Worm (Caenorhabditis elegans): ENCODE data around the gene dtmk-1.

Gene dtmk-1

ce11 chrII:9937611-9938010, 29.3 kb downstream of the dtmk-1 start:
- TF ChIP-seq hlh-11 (tag; optimal IDR thresholded peaks at IDR 0.05): peak; percentile 94
- peak in 1 of 2 experiments; percentile 53 for TF ChIP-seq hif-1 (tag; optimal IDR thresholded peaks at IDR 0.05)
- no peak for TF ChIP-seq Y5F2A.4 (GFP tag; optimal IDR thresholded peaks at IDR 0.05)
- peak; percentile 64 for TF ChIP-seq dpl-1 (GFP tag; optimal IDR thresholded peaks at IDR 0.05)
- TF ChIP-seq zip-2 (tag; optimal IDR thresholded peaks at IDR 0.05): peak; percentile 8
- 0 out of 2 replicates have a peak, but pooled peaks have one; percentile 28 for TF ChIP-seq lin-38 (GFP tag; IDR thresholded peaks at IDR 0.05)
- no peak for TF ChIP-seq aly-2 (tag; optimal IDR thresholded peaks at IDR 0.05)
- TF ChIP-seq lim-7 (GFP tag; IDR thresholded peaks at IDR 0.05): no peak
- TF ChIP-seq nhr-111 (GFP tag; optimal IDR thresholded peaks at IDR 0.05): no peak
- peak; percentile 73 for TF ChIP-seq nhr-102 (tag; optimal IDR thresholded peaks at IDR 0.05)
- peak; percentile 91 for TF ChIP-seq cey-2 (tag; optimal IDR thresholded peaks at IDR 0.05; ENCODE audit: borderline replicate concordance, insufficient read depth)
- TF ChIP-seq nhr-77 (tag; optimal IDR thresholded peaks at IDR 0.05): peak; percentile 65
- TF ChIP-seq unc-130 (GFP tag; optimal IDR thresholded peaks at IDR 0.05): peak; percentile 13
- peak; percentile 93 for TF ChIP-seq dmd-6 (GFP tag; IDR thresholded peaks at IDR 0.05)
- TF ChIP-seq ceh-28 (tag; optimal IDR thresholded peaks at IDR 0.05): no peak
- no peak for TF ChIP-seq Y48G9A.11 (GFP tag; IDR thresholded peaks at IDR 0.05)
- no peak for TF ChIP-seq dmd-8 (GFP tag; IDR thresholded peaks at IDR 0.05)
- peak; percentile 99 for TF ChIP-seq nhr-11 (tag; optimal IDR thresholded peaks at IDR 0.05)
- TF ChIP-seq zfp-2 (tag; optimal IDR thresholded peaks at IDR 0.05): no peak
- TF ChIP-seq lin-13 (GFP tag; optimal IDR thresholded peaks at IDR 0.05): peak; percentile 75
- no peak for TF ChIP-seq nhr-237 (tag; optimal IDR thresholded peaks at IDR 0.05)
- TF ChIP-seq arid-1 (GFP tag; conservative IDR thresholded peaks at IDR 0.05): 0 out of 2 replicates have a peak, but pooled peaks have one; percentile 24
- no peak for TF ChIP-seq ceh-32 (tag; optimal IDR thresholded peaks at IDR 0.05; ENCODE audit: poor library complexity)
- peak; percentile 99 for TF ChIP-seq aha-1 (tag)
- TF ChIP-seq rbr-2 (tag; optimal IDR thresholded peaks at IDR 0.05): no peak
- TF ChIP-seq duxl-1 (tag; optimal IDR thresholded peaks at IDR 0.05; ENCODE audit: poor library complexity): no peak
- peak; percentile 41 to 91 for TF ChIP-seq mdl-1 (tag; optimal IDR thresholded peaks at IDR 0.05)
- TF ChIP-seq ama-1 (optimal IDR thresholded peaks at IDR 0.05): peak; percentile 90
- TF ChIP-seq zip-11 (GFP tag; IDR thresholded peaks at IDR 0.05): no peak
- TF ChIP-seq spr-1 (tag; optimal IDR thresholded peaks at IDR 0.05): peak; percentile 47
- peak; percentile 7 for TF ChIP-seq nhr-25 (tag; optimal IDR thresholded peaks at IDR 0.05; ENCODE audit: borderline replicate concordance, insufficient read depth)
- peak; percentile 21; the same call in 1 of the 2 replicates for TF ChIP-seq ceh-20 (GFP tag; IDR thresholded peaks at IDR 0.05)
- peak; percentile 27 for TF ChIP-seq ztf-7 (tag; optimal IDR thresholded peaks at IDR 0.05)
- no peak for TF ChIP-seq ZK546.5 (tag; optimal IDR thresholded peaks at IDR 0.05)
- TF ChIP-seq ceh-82 (tag; optimal IDR thresholded peaks at IDR 0.05): no peak
- peak; percentile 90 for TF ChIP-seq nhr-28 (tag; optimal IDR thresholded peaks at IDR 0.05)
- TF ChIP-seq T26A8.4 (GFP tag; IDR thresholded peaks at IDR 0.05): peak; percentile 30; the same call in 1 of the 2 replicates
- TF ChIP-seq lir-3 (tag; optimal IDR thresholded peaks at IDR 0.05): no peak
- TF ChIP-seq dve-1 (tag; optimal IDR thresholded peaks at IDR 0.05; ENCODE audit: insufficient read depth): peak; percentile 92
- TF ChIP-seq T20F7.1 (GFP tag; optimal IDR thresholded peaks at IDR 0.05): peak; percentile 76
- no peak for TF ChIP-seq R02D3.7 (tag; optimal IDR thresholded peaks at IDR 0.05)
- TF ChIP-seq php-3 (GFP tag; IDR thresholded peaks at IDR 0.05): peak; percentile 46; the same call in 1 of the 2 replicates
- TF ChIP-seq mxl-3 (GFP tag; optimal IDR thresholded peaks at IDR 0.05): peak; percentile 100
- TF ChIP-seq tra-1 (GFP tag; IDR thresholded peaks at IDR 0.05): peak; percentile 84
- TF ChIP-seq lin-15B (tag; optimal IDR thresholded peaks at IDR 0.05): no peak
- TF ChIP-seq nhr-48 (tag; optimal IDR thresholded peaks at IDR 0.05): peak; percentile 91
- TF ChIP-seq mxl-2 (GFP tag; conservative IDR thresholded peaks at IDR 0.05): no peak
- peak; percentile 97 for TF ChIP-seq hlh-30 (tag; optimal IDR thresholded peaks at IDR 0.05; ENCODE audit: insufficient read depth)
- TF ChIP-seq unc-62 (GFP tag; optimal IDR thresholded peaks at IDR 0.05 in 1 of 2): peak in 1 of 2 experiments; percentile 64
- no peak for TF ChIP-seq unc-62 (tag; optimal IDR thresholded peaks at IDR 0.05)
- TF ChIP-seq vab-7 (GFP tag; IDR thresholded peaks at IDR 0.05): no peak

Data from whole organism, L4 larva.